Fruit fly (Drosophila melanogaster) whole organism, embryonic: Measurements from ENCODE around the gene CG14207.

Source experiments
- Adf1 ChIP-seq: fragments of 200-800 bp; sonication (Bioruptor generic); IDR thresholded peaks from 2 replicates; pipeline ENCODE4 v1.3.6; 2022; ENCODE audit warnings: missing biosample characterization, missing genetic modification characterization
- CG10147 ChIP-seq: fragments of 200-800 bp; sonication (Bioruptor generic); optimal IDR thresholded peaks from 2 replicates; lab custom pipeline; 2019; ENCODE audit warnings: missing biosample characterization, mild to moderate bottlenecking, missing genetic modification characterization, moderate library complexity
- CG11695 ChIP-seq: fragments of 200-800 bp; sonication (Bioruptor generic); IDR thresholded peaks from 3 replicates; pipeline ENCODE4 v1.3.6; 2022; ENCODE audit warnings: missing biosample characterization, missing genetic modification characterization
- CG11723 ChIP-seq: fragments of 200-800 bp; sonication (Bioruptor generic); optimal IDR thresholded peaks from 2 replicates; lab custom pipeline; 2017; ENCODE audit warnings: missing biosample characterization, mild to moderate bottlenecking, missing genetic modification characterization
- CG14965 ChIP-seq: fragments of 200-800 bp; sonication (Bioruptor generic); optimal IDR thresholded peaks from 2 replicates; lab custom pipeline; 2016; ENCODE audit warnings: missing biosample characterization, missing genetic modification characterization, borderline replicate concordance
- CG16779 ChIP-seq: fragments of 200-800 bp; sonication (Bioruptor generic); IDR thresholded peaks from 2 replicates; pipeline ENCODE4 v1.3.6; 2022; ENCODE audit warnings: missing biosample characterization, missing genetic modification characterization
- CG16815 ChIP-seq: fragments of 200-800 bp; sonication (Bioruptor generic); optimal IDR thresholded peaks from 3 replicates; lab custom pipeline; 2017; ENCODE audit warnings: missing biosample characterization, mild to moderate bottlenecking, missing genetic modification characterization
- CG17361 ChIP-seq: fragments of 200-800 bp; sonication (Bioruptor generic); IDR thresholded peaks from 3 replicates; pipeline ENCODE4 v1.3.6; 2022; ENCODE audit warnings: missing biosample characterization, missing genetic modification characterization
- CG17829 ChIP-seq: fragments of 200-800 bp; optimal IDR thresholded peaks from 2 replicates; lab custom pipeline; 2019; ENCODE audit warnings: missing biosample characterization, mild to moderate bottlenecking, missing genetic modification characterization, moderate library complexity
- CG18262 ChIP-seq: fragments of 200-800 bp; optimal IDR thresholded peaks from 3 replicates; lab custom pipeline; 2019; ENCODE audit warnings: missing biosample characterization, mild to moderate bottlenecking, missing genetic modification characterization, moderate library complexity
- CG2712 ChIP-seq: fragments of 200-800 bp; optimal IDR thresholded peaks from 3 replicates; lab custom pipeline; 2019; ENCODE audit warnings: missing biosample characterization, mild to moderate bottlenecking, missing genetic modification characterization, moderate library complexity
- CG30403 ChIP-seq: fragments of 200-800 bp; sonication (Bioruptor generic); optimal IDR thresholded peaks from 3 replicates; lab custom pipeline; 2016; ENCODE audit warnings: missing biosample characterization, missing genetic modification characterization
- CG3407 ChIP-seq: fragments of 200-800 bp; sonication (Bioruptor generic); optimal IDR thresholded peaks from 2 replicates; lab custom pipeline; 2018; ENCODE audit warnings: missing biosample characterization, mild to moderate bottlenecking, missing genetic modification characterization
- CG4282 ChIP-seq: fragments of 200-800 bp; sonication (Bioruptor generic); optimal IDR thresholded peaks from 2 replicates; lab custom pipeline; 2016; ENCODE audit warnings: missing biosample characterization, missing genetic modification characterization
- CG4707 ChIP-seq: fragments of 200-800 bp; sonication (Bioruptor generic); optimal IDR thresholded peaks from 2 replicates; lab custom pipeline; 2018; ENCODE audit warnings: missing biosample characterization, mild to moderate bottlenecking, missing genetic modification characterization, moderate library complexity
- CG4730 ChIP-seq: fragments of 200-800 bp; sonication (Bioruptor generic); IDR thresholded peaks from 2 replicates; pipeline ENCODE4 v1.3.6; 2022; ENCODE audit warnings: missing biosample characterization, missing genetic modification characterization
- CG4854 ChIP-seq: fragments of 200-800 bp; sonication (Bioruptor generic); optimal IDR thresholded peaks from 2 replicates; lab custom pipeline; 2016; ENCODE audit warnings: missing biosample characterization, missing genetic modification characterization, inconsistent platforms
- CG8290 ChIP-seq, 3 experiments: fragments of 200-800 bp; sonication (Bioruptor generic); optimal IDR thresholded peaks; 2 replicates each; lab custom pipeline; 2016 to 2019; ENCODE audit warnings: missing biosample characterization in 3 of 3, missing genetic modification characterization in 3 of 3, mild to moderate bottlenecking in 2 of 3, moderate library complexity in 1 of 3
- CG8359 ChIP-seq: fragments of 200-800 bp; sonication (Bioruptor generic); optimal IDR thresholded peaks from 2 replicates; lab custom pipeline; 2017; ENCODE audit warnings: missing biosample characterization, mild to moderate bottlenecking, missing genetic modification characterization, borderline replicate concordance
- CG9727 ChIP-seq: fragments of 200-800 bp; sonication (Bioruptor generic); optimal IDR thresholded peaks from 3 replicates; lab custom pipeline; 2017; ENCODE audit warnings: missing biosample characterization, mild to moderate bottlenecking, missing genetic modification characterization
- D ChIP-seq, 2 experiments: fragments of 200-800 bp in 1 of 2; fragments of >200 bp in 1 of 2; sonication (Bioruptor generic) in 1 of 2; optimal IDR thresholded peaks; 2 replicates in 1 of 2; 3 replicates in 1 of 2; lab custom pipeline; 2017; ENCODE audit warnings: mild to moderate bottlenecking in 1 of 2, missing biosample characterization in 1 of 2, missing genetic modification characterization in 1 of 2, missing genetic modification reagents in 1 of 2
- Deaf1 ChIP-seq: fragments of 200-800 bp; optimal IDR thresholded peaks from 3 replicates; lab custom pipeline; 2019; ENCODE audit warnings: missing biosample characterization, mild to moderate bottlenecking, missing genetic modification characterization, moderate library complexity
- E2f2 ChIP-seq: fragments of 200-800 bp; sonication (Bioruptor generic); IDR thresholded peaks from 2 replicates; pipeline ENCODE4 v1.3.6; 2022; ENCODE audit warnings: missing biosample characterization, missing genetic modification characterization
- Elba2 ChIP-seq: fragments of 200-800 bp; sonication (Bioruptor generic); optimal IDR thresholded peaks from 3 replicates; lab custom pipeline; 2016; ENCODE audit warnings: missing biosample characterization, missing genetic modification characterization
- HLH3B ChIP-seq: fragments of 200-800 bp; sonication (Bioruptor generic); IDR thresholded peaks from 2 replicates; pipeline ENCODE4 v1.3.6; 2022; ENCODE audit warnings: missing biosample characterization, missing genetic modification characterization
- HLH4C ChIP-seq: fragments of 200-800 bp; sonication (Bioruptor generic); IDR thresholded peaks from 3 replicates; pipeline ENCODE4 v1.3.6; 2022; ENCODE audit warnings: missing biosample characterization, missing genetic modification characterization; ENCODE audit not compliant: partially characterized antibody
- Mrtf ChIP-seq: fragments of 200-800 bp; sonication (Bioruptor generic); IDR thresholded peaks from 3 replicates; pipeline ENCODE4 v1.3.6; 2022; ENCODE audit warnings: missing biosample characterization, missing genetic modification characterization
- NC2α ChIP-seq: fragments of 200-800 bp; sonication (Bioruptor generic); optimal IDR thresholded peaks from 2 replicates; lab custom pipeline; 2016; ENCODE audit warnings: missing biosample characterization, missing genetic modification characterization
- Sox102F ChIP-seq: fragments of 200-800 bp; sonication (Bioruptor generic); optimal IDR thresholded peaks from 2 replicates; lab custom pipeline; 2018; ENCODE audit warnings: missing biosample characterization, mild to moderate bottlenecking, missing genetic modification characterization, moderate library complexity
- Ssrp ChIP-seq: fragments of 200-800 bp; sonication (Bioruptor generic); optimal IDR thresholded peaks from 2 replicates; lab custom pipeline; 2018; ENCODE audit warnings: missing biosample characterization, mild to moderate bottlenecking, missing genetic modification characterization, moderate library complexity
- ato ChIP-seq: fragments of 200-800 bp; sonication (Bioruptor generic); IDR thresholded peaks from 2 replicates; pipeline ENCODE4 v1.3.6; 2022; ENCODE audit warnings: missing biosample characterization, missing genetic modification characterization; ENCODE audit not compliant: partially characterized antibody
- br ChIP-seq: fragments of >200 bp; optimal IDR thresholded peaks from 2 replicates; lab custom pipeline; 2017
- chif ChIP-seq, 2 experiments: fragments of 200-800 bp; sonication (Bioruptor generic); optimal IDR thresholded peaks; 3 replicates each; lab custom pipeline; 2016; ENCODE audit warnings: missing biosample characterization in 2 of 2, missing genetic modification characterization in 2 of 2
- chm ChIP-seq: fragments of 200-800 bp; sonication (Bioruptor generic); IDR thresholded peaks from 2 replicates; pipeline ENCODE4 v1.3.6; 2022; ENCODE audit warnings: missing biosample characterization, missing genetic modification characterization
- corto ChIP-seq: fragments of 200-800 bp; sonication (Bioruptor generic); optimal IDR thresholded peaks from 2 replicates; lab custom pipeline; 2016; ENCODE audit warnings: missing biosample characterization, mild to moderate bottlenecking, missing genetic modification characterization, moderate library complexity
- croc ChIP-seq: fragments of 200-800 bp; sonication (Bioruptor generic); conservative IDR thresholded peaks from 3 replicates; pipeline ENCODE4 v1.3.6; 2022; ENCODE audit warnings: missing biosample characterization, missing genetic modification characterization
- crol ChIP-seq: fragments of 200-800 bp; sonication (Bioruptor generic); IDR thresholded peaks from 2 replicates; pipeline ENCODE4 v1.3.6; 2022; ENCODE audit warnings: missing biosample characterization, missing genetic modification characterization
- dmrt99B ChIP-seq: fragments of 200-800 bp; sonication (Bioruptor generic); optimal IDR thresholded peaks from 2 replicates; lab custom pipeline; 2018; ENCODE audit warnings: missing biosample characterization, mild to moderate bottlenecking, missing genetic modification characterization, moderate library complexity
- eve ChIP-seq, 2 experiments: fragments of >200 bp; optimal IDR thresholded peaks; 2 replicates each; lab custom pipeline; 2017; ENCODE audit warnings: missing biosample characterization in 2 of 2, missing genetic modification characterization in 2 of 2
- kay ChIP-seq: fragments of 200-800 bp; sonication (Bioruptor generic); optimal IDR thresholded peaks from 2 replicates; lab custom pipeline; 2016; ENCODE audit warnings: missing biosample characterization, missing genetic modification characterization
- lilli ChIP-seq: fragments of 200-800 bp; sonication (Bioruptor generic); optimal IDR thresholded peaks from 3 replicates; lab custom pipeline; 2016; ENCODE audit warnings: missing biosample characterization, missing genetic modification characterization
- lmd ChIP-seq: fragments of 200-800 bp; sonication (Bioruptor generic); IDR thresholded peaks from 2 replicates; pipeline ENCODE4 v1.3.6; 2022; ENCODE audit warnings: missing biosample characterization, missing genetic modification characterization
- lov ChIP-seq, 2 experiments: fragments of 200-800 bp in 1 of 2; fragments of >200 bp in 1 of 2; sonication (Bioruptor generic) in 1 of 2; IDR thresholded peaks in 1 of 2; optimal IDR thresholded peaks in 1 of 2; 2 replicates in 1 of 2; 3 replicates in 1 of 2; pipeline versions ENCODE4 v1.3.6 to Lab custom; 2017 to 2022; ENCODE audit warnings: missing biosample characterization in 1 of 2, missing genetic modification characterization in 1 of 2
- nerfin-1 ChIP-seq: fragments of 200-800 bp; sonication (Bioruptor generic); optimal IDR thresholded peaks from 3 replicates; lab custom pipeline; 2019; ENCODE audit warnings: missing biosample characterization, mild to moderate bottlenecking, missing genetic modification characterization, moderate library complexity
- peb ChIP-seq: fragments of 200-800 bp; sonication (Bioruptor generic); IDR thresholded peaks from 2 replicates; pipeline ENCODE4 v1.3.6; 2022; ENCODE audit warnings: missing biosample characterization, missing genetic modification characterization
- sima ChIP-seq: fragments of 200-800 bp; sonication (Bioruptor generic); optimal IDR thresholded peaks from 2 replicates; lab custom pipeline; 2016; ENCODE audit warnings: missing biosample characterization, missing genetic modification characterization
- sisA ChIP-seq: fragments of 200-800 bp; sonication (Bioruptor generic); IDR thresholded peaks from 2 replicates; pipeline ENCODE4 v1.3.6; 2022; ENCODE audit warnings: missing biosample characterization, missing genetic modification characterization
- ttk ChIP-seq: fragments of 200-800 bp; sonication (Bioruptor generic); IDR thresholded peaks from 2 replicates; pipeline ENCODE4 v2.1.2; 2022; ENCODE audit warnings: missing biosample characterization, missing genetic modification characterization

Gene CG14207

DNA sequence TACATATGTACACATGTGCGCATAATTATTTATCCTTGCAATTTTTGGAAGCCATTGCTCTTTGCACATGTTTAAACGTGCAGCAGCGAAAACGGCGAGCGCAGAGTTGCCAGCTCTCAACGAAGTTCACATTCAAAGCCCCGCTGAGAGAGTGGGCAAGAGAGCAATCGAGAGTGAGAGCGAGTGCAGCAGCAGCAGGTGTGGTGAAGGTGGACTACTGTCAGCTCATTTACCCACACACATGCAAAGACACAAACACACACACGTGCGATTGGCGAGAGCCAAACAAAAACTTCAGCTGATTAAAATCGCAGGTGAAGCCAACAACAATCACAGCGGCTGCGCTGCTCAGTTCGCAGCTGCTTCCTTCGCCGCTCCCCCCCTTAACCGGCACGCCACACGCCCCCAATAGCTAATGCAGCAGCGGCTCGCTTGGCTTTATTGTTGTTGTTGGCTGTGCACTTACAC, 26.4 kb downstream of the CG14207 start (continued):
- no peak for TF ChIP-seq ttk (GFP tag; lab: Robert Waterston, UW)

DNA sequence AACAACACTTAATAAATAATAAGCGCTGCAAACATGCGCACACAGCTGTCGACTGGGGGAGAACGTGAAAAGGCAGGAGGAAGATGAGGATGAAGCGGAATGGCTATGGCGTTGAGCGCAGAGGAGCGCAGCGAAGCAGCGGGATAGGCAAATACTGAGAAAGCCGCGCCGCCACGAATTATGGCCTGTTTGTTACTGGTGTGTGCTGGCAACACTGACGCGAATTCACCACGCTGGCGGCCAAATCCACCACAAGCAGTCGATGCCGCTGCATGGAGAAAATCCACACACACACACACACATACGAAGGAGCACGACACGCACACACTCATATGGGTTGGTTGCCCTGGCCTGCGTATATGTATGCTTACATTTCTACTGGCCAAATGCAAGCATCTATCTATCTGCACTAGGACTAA, 32.0 kb downstream of the CG14207 start:
- TF ChIP-seq CG17361 (GFP tag; lab: Robert Waterston, UW), result no peak
- no peak for TF ChIP-seq CG8359
- TF ChIP-seq sima, result no peak
- no peak for TF ChIP-seq CG30403 (GFP tag; lab: Kevin White, UChicago)
- TF ChIP-seq HLH4C (GFP tag; lab: Robert Waterston, UW), result no peak
- TF ChIP-seq peb (GFP tag; lab: Robert Waterston, UW), result no peak
- TF ChIP-seq lilli (GFP tag; lab: Kevin White, UChicago), result no peak
- TF ChIP-seq CG4854 (GFP tag; lab: Kevin White, UChicago), result no peak
- no peak for TF ChIP-seq corto (GFP tag; lab: Kevin White, UChicago)
- TF ChIP-seq Adf1 (GFP tag; lab: Robert Waterston, UW), result peak; percentile 54; the same call in 1 of the 2 replicates
- no peak for TF ChIP-seq CG14965 (GFP tag; lab: Kevin White, UChicago)
- TF ChIP-seq nerfin-1 (tag; lab: Kevin White, UChicago), result peak; percentile 73
- no peak for TF ChIP-seq CG2712
- TF ChIP-seq CG3407 (GFP tag; lab: Kevin White, UChicago), result no peak
- no peak for TF ChIP-seq NC2α (GFP tag; lab: Kevin White, UChicago)
- no peak for TF ChIP-seq lmd
- TF ChIP-seq CG4730 (GFP tag; lab: Robert Waterston, UW), result no peak
- no peak for TF ChIP-seq CG4707 (GFP tag; lab: Kevin White, UChicago)
- no peak for TF ChIP-seq kay
- no peak for TF ChIP-seq br (lab: Kevin White, UChicago)
- TF ChIP-seq CG17829 (tag; lab: Kevin White, UChicago), result no peak
- peak; percentile 80 for TF ChIP-seq crol (GFP tag; lab: Robert Waterston, UW)
- no peak for TF ChIP-seq Sox102F
- TF ChIP-seq Deaf1, result peak; percentile 18
- TF ChIP-seq CG16815 (GFP tag; lab: Kevin White, UChicago), result no peak
- no peak for TF ChIP-seq lov (optimal IDR thresholded peaks at IDR 0.05; lab: Kevin White, UChicago)
- no peak for TF ChIP-seq lov (GFP tag; IDR thresholded peaks at IDR 0.05; lab: Robert Waterston, UW)
- TF ChIP-seq E2f2 (GFP tag; lab: Robert Waterston, UW), result no peak
- TF ChIP-seq HLH3B (GFP tag; lab: Robert Waterston, UW), result no peak
- no peak for TF ChIP-seq CG8290 (GFP tag; optimal IDR thresholded peaks at IDR 0.05; lab: Kevin White, UChicago)
- no peak for TF ChIP-seq CG8290 (tag; optimal IDR thresholded peaks at IDR 0.05; lab: Kevin White, UChicago)
- TF ChIP-seq Mrtf (GFP tag; lab: Robert Waterston, UW), result no peak
- TF ChIP-seq CG11695 (GFP tag; lab: Robert Waterston, UW), result peak; percentile 9; the same call in 1 of the 3 replicates
- no peak for TF ChIP-seq Elba2 (GFP tag; lab: Kevin White, UChicago)
- TF ChIP-seq chm (GFP tag; lab: Robert Waterston, UW), result peak; percentile 40; the same call in 1 of the 2 replicates
- TF ChIP-seq croc (GFP tag; lab: Robert Waterston, UW), result no peak
- no peak for TF ChIP-seq Ssrp (tag; lab: Kevin White, UChicago)
- no peak for TF ChIP-seq chif (GFP tag; optimal IDR thresholded peaks at IDR 0.05; lab: Kevin White, UChicago)
- TF ChIP-seq CG4282 (GFP tag; lab: Kevin White, UChicago), result no peak
- no peak for TF ChIP-seq CG10147 (GFP tag; lab: Kevin White, UChicago)
- no peak for TF ChIP-seq eve (GFP tag; optimal IDR thresholded peaks at IDR 0.05; lab: Kevin White, UChicago)
- TF ChIP-seq D (optimal IDR thresholded peaks at IDR 0.05; lab: Kevin White, UChicago), result no peak
- TF ChIP-seq D (GFP tag; optimal IDR thresholded peaks at IDR 0.05; lab: Kevin White, UChicago), result no peak
- no peak for TF ChIP-seq CG18262
- no peak for TF ChIP-seq dmrt99B
- TF ChIP-seq sisA (GFP tag; lab: Robert Waterston, UW), result no peak
- no peak for TF ChIP-seq ato (GFP tag; lab: Robert Waterston, UW)
- TF ChIP-seq CG11723, result peak; percentile 22
- TF ChIP-seq CG16779 (GFP tag; lab: Robert Waterston, UW), result no peak
- no peak for TF ChIP-seq CG9727 (GFP tag; lab: Kevin White, UChicago)
